Worm (Caenorhabditis elegans): ENCODE results near the gene rpl-39.

DNA sequence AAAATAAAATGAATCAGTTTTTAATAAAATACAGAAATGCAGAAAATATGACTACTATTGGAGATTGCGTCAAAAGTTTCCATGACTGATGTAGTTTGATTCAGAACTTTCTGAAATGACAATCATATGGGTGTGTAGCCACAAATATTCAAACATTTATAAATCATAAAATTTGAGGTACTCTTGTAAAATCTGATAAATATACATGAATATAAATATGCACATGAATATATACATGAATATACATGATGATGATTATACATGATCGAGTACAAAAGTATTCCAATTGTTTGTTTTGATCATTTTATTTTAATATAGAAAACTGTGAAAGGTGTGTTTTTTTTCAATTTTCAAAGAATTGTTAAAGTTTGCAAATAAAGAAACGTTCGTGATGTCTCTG, 21.3 kb downstream of the rpl-39 start, which contains the start of gene T05B11.4:
- no peak for TF ChIP-seq unc-39 (tag; optimal IDR thresholded peaks at IDR 0.05)
- no peak for TF ChIP-seq unc-62 (GFP tag; optimal IDR thresholded peaks at IDR 0.05)
- TF ChIP-seq sem-2 (GFP tag; optimal IDR thresholded peaks at IDR 0.05): no peak
- no peak for TF ChIP-seq blmp-1 (tag; optimal IDR thresholded peaks at IDR 0.05)
- TF ChIP-seq nhr-237 (tag; optimal IDR thresholded peaks at IDR 0.05): no peak
- TF ChIP-seq tbx-8 (GFP tag; optimal IDR thresholded peaks at IDR 0.05): no peak
- TF ChIP-seq pha-4 (tag; optimal IDR thresholded peaks at IDR 0.05): no peak
- TF ChIP-seq nhr-2 (tag; optimal IDR thresholded peaks at IDR 0.05): no peak
- no peak for TF ChIP-seq ztf-11 (tag; optimal IDR thresholded peaks at IDR 0.05)
- TF ChIP-seq nhr-76 (tag; optimal IDR thresholded peaks at IDR 0.05): no peak
- no peak for TF ChIP-seq lin-13 (tag; optimal IDR thresholded peaks at IDR 0.05)
